Fruit fly (Drosophila melanogaster) whole organism, adult: ENCODE measurements around the gene Lrch.

Experiments
- CG11617 ChIP-seq: fragments of 200-800 bp; sonication (Bioruptor generic); optimal IDR thresholded peaks from 2 replicates; lab custom pipeline; 2017; ENCODE audit warnings: mild to moderate bottlenecking, missing biosample characterization, missing genetic modification reagents, missing genetic modification characterization
- CG14711 ChIP-seq: fragments of 200-800 bp; sonication (Bioruptor generic); optimal IDR thresholded peaks from 2 replicates; lab custom pipeline; 2018; ENCODE audit warnings: missing biosample characterization, mild to moderate bottlenecking, missing genetic modification characterization, moderate library complexity
- CG1620 ChIP-seq: fragments of 200-800 bp; sonication (Bioruptor generic); optimal IDR thresholded peaks from 2 replicates; lab custom pipeline; 2016; ENCODE audit warnings: missing biosample characterization, missing genetic modification characterization
- CG7045 ChIP-seq: fragments of 200-800 bp; sonication (Bioruptor generic); optimal IDR thresholded peaks from 2 replicates; lab custom pipeline; 2017; ENCODE audit warnings: missing biosample characterization, mild to moderate bottlenecking, missing genetic modification characterization
- Clk ChIP-seq: fragments of 200-800 bp; sonication (Bioruptor generic); optimal IDR thresholded peaks from 2 replicates; lab custom pipeline; 2017; ENCODE audit warnings: missing biosample characterization, missing genetic modification characterization
- Crg-1 ChIP-seq: fragments of 200-800 bp; sonication (Bioruptor generic); optimal IDR thresholded peaks from 2 replicates; lab custom pipeline; 2016; ENCODE audit warnings: missing biosample characterization, missing genetic modification characterization
- bab1 ChIP-seq: fragments of 200-800 bp; sonication (Bioruptor generic); optimal IDR thresholded peaks from 3 replicates; lab custom pipeline; 2019; ENCODE audit warnings: missing biosample characterization, mild to moderate bottlenecking, missing genetic modification characterization, moderate library complexity
- cnc ChIP-seq, 2 experiments: fragments of >200 bp; optimal IDR thresholded peaks; 2 replicates each; lab custom pipeline; 2017
- kay ChIP-seq: fragments of 200-800 bp; sonication (Bioruptor generic); peaks from one replicate; lab custom pipeline; 2016; ENCODE audit warnings: missing biosample characterization, missing genetic modification characterization, borderline replicate concordance
- ovo ChIP-seq: fragments of 200-800 bp; sonication (Bioruptor generic); optimal IDR thresholded peaks from 2 replicates; lab custom pipeline; 2016; ENCODE audit warnings: missing biosample characterization, missing genetic modification characterization
- pad ChIP-seq: fragments of 200-800 bp; sonication (Bioruptor generic); optimal IDR thresholded peaks from 3 replicates; lab custom pipeline; 2017; ENCODE audit warnings: missing biosample characterization, missing genetic modification characterization, mild to moderate bottlenecking, moderate library complexity, missing genetic modification reagents
- tj ChIP-seq: fragments of 200-800 bp; sonication (Bioruptor generic); optimal IDR thresholded peaks from 3 replicates; lab custom pipeline; 2017; ENCODE audit warnings: missing biosample characterization, mild to moderate bottlenecking, missing genetic modification characterization, moderate library complexity
- toe ChIP-seq: fragments of 200-800 bp; sonication (Bioruptor generic); optimal IDR thresholded peaks from 2 replicates; lab custom pipeline; 2016; ENCODE audit warnings: missing biosample characterization, missing genetic modification characterization

dm6 chr2L:17382783-17383182 lies 1.1 kb downstream of the Lrch start:
- TF ChIP-seq kay (no peak), ovo (GFP tag; lab: Kevin White, UChicago) (no peak), bab1 (GFP tag; lab: Kevin White, UChicago) (no peak), toe (GFP tag; lab: Kevin White, UChicago) (no peak), pad (no peak), CG7045 (GFP tag; lab: Kevin White, UChicago) (no peak), tj (GFP tag; lab: Kevin White, UChicago) (no peak), Crg-1 (GFP tag; lab: Kevin White, UChicago) (no peak), cnc (optimal IDR thresholded peaks at IDR 0.05; lab: Kevin White, UChicago) (no peak), Clk (GFP tag; lab: Kevin White, UChicago) (no peak), CG1620 (GFP tag; lab: Kevin White, UChicago) (no peak), CG14711 (tag; lab: Kevin White, UChicago) (no peak), CG11617 (GFP tag; lab: Kevin White, UChicago) (no peak)
